Worm (Caenorhabditis elegans) whole organism, L4 larva: ENCODE measurements around the gene Y54F10BM.20.
A peak's percentile ranks its signal among the peaks of the same experiment; 100 is the strongest.

Source experiments
- F10B5.3 ChIP-seq: sonication (generic microtip); optimal IDR thresholded peaks from 2 replicates; lab custom pipeline; 2016; ENCODE audit warnings: mild to moderate bottlenecking, missing genetic modification characterization, missing compliant biosample characterization
- F37D6.2 ChIP-seq: sonication (generic microtip); optimal IDR thresholded peaks from 2 replicates; lab custom pipeline; 2016; ENCODE audit warnings: mild to moderate bottlenecking, missing genetic modification characterization, missing compliant biosample characterization
- F44E2.7 ChIP-seq: fragments of 200-800 bp; sonication (Bioruptor generic); IDR thresholded peaks from 2 replicates; pipeline ENCODE4 v2.1.2; 2022; ENCODE audit warnings: missing genetic modification characterization, missing compliant biosample characterization
- F49E8.2 ChIP-seq: sonication (generic microtip); optimal IDR thresholded peaks from 2 replicates; lab custom pipeline; 2016; ENCODE audit warnings: missing compliant biosample characterization, mild to moderate bottlenecking, missing genetic modification characterization, borderline replicate concordance
- T26A8.4 ChIP-seq: fragments of 200-800 bp; sonication (Bioruptor generic); IDR thresholded peaks from 2 replicates; pipeline ENCODE4 v1.3.6; 2022; ENCODE audit warnings: missing genetic modification characterization, missing compliant biosample characterization
- Y105C5A.15 ChIP-seq: fragments of 200-800 bp; sonication (Bioruptor generic); IDR thresholded peaks from 2 replicates; pipeline ENCODE4 v1.3.6; 2022; ENCODE audit warnings: missing genetic modification characterization, missing compliant biosample characterization
- Y48G9A.11 ChIP-seq: fragments of 200-800 bp; sonication (Bioruptor generic); IDR thresholded peaks from 2 replicates; pipeline ENCODE4 v1.3.6; 2022; ENCODE audit warnings: missing genetic modification reagents, missing genetic modification characterization, missing compliant biosample characterization
- Y75B8A.6 ChIP-seq: fragments of 200-800 bp; sonication (Bioruptor generic); IDR thresholded peaks from 2 replicates; pipeline ENCODE4 v1.3.6; 2022; ENCODE audit warnings: missing genetic modification reagents, missing genetic modification characterization, missing compliant biosample characterization
- ZK337.2 ChIP-seq: fragments of 200-800 bp; sonication (Bioruptor generic); IDR thresholded peaks from 2 replicates; pipeline ENCODE4 v1.3.6; 2022; ENCODE audit warnings: missing genetic modification reagents, missing genetic modification characterization, missing compliant biosample characterization
- aha-1 ChIP-seq: fragments of 150-350 bp; peaks from one replicate; lab custom pipeline; 2014; ENCODE audit warnings: missing biosample characterization, missing genetic modification characterization
- attf-4 ChIP-seq: sonication (generic microtip); optimal IDR thresholded peaks from 3 replicates; lab custom pipeline; 2017; ENCODE audit warnings: missing biosample characterization, missing genetic modification characterization
- ceh-28 ChIP-seq: fragments of 150-350 bp; optimal IDR thresholded peaks from 2 replicates; lab custom pipeline; 2014; ENCODE audit warnings: missing biosample characterization, missing genetic modification reagents, missing genetic modification characterization
- ceh-32 ChIP-seq: sonication (generic microtip); optimal IDR thresholded peaks from 2 replicates; lab custom pipeline; 2016; ENCODE audit warnings: mild to moderate bottlenecking, missing genetic modification characterization, missing compliant biosample characterization; ENCODE audit not compliant: poor library complexity
- ceh-82 ChIP-seq: sonication (generic microtip); optimal IDR thresholded peaks from 2 replicates; lab custom pipeline; 2017; ENCODE audit warnings: missing biosample characterization, missing genetic modification characterization
- ces-1 ChIP-seq: fragments of 150-350 bp; sonication (generic microtip); optimal IDR thresholded peaks from 4 replicates; lab custom pipeline; 2014; ENCODE audit warnings: missing biosample characterization, missing genetic modification reagents, missing genetic modification characterization
- ctbp-1 ChIP-seq: fragments of 200-800 bp; sonication (Bioruptor generic); IDR thresholded peaks from 2 replicates; pipeline ENCODE4 v1.3.6; 2022; ENCODE audit warnings: missing genetic modification reagents, missing genetic modification characterization, missing compliant biosample characterization
- daf-12 ChIP-seq: fragments of 150-350 bp; optimal IDR thresholded peaks from 2 replicates; lab custom pipeline; 2014; ENCODE audit warnings: missing biosample characterization, missing genetic modification reagents, missing genetic modification characterization
- daf-16 ChIP-seq, 3 experiments: sonication (generic microtip); optimal IDR thresholded peaks; 2 replicates each; lab custom pipeline; 2016 to 2017; ENCODE audit warnings: missing genetic modification characterization in 3 of 3, missing genetic modification reagents in 3 of 3, mild to moderate bottlenecking in 2 of 3, missing compliant biosample characterization in 2 of 3, missing biosample characterization in 1 of 3, moderate library complexity in 1 of 3
- daf-19 ChIP-seq: fragments of 200-800 bp; sonication (Bioruptor generic); conservative IDR thresholded peaks from 2 replicates; pipeline ENCODE4 v1.3.6; 2022; ENCODE audit warnings: missing genetic modification characterization, missing compliant biosample characterization
- daf-8 ChIP-seq: fragments of 200-800 bp; sonication (Bioruptor generic); IDR thresholded peaks from 2 replicates; pipeline ENCODE4 v1.3.6; 2022; ENCODE audit warnings: missing genetic modification characterization, missing compliant biosample characterization
- dpl-1 ChIP-seq: fragments of 150-350 bp; optimal IDR thresholded peaks from 2 replicates; lab custom pipeline; 2014; ENCODE audit warnings: missing biosample characterization, missing genetic modification reagents, missing genetic modification characterization
- duxl-1 ChIP-seq: sonication (generic microtip); optimal IDR thresholded peaks from 2 replicates; lab custom pipeline; 2016; ENCODE audit warnings: mild to moderate bottlenecking, missing genetic modification characterization, moderate library complexity, missing compliant biosample characterization; ENCODE audit not compliant: poor library complexity
- egl-27 ChIP-seq: sonication (generic microtip); optimal IDR thresholded peaks from 3 replicates; lab custom pipeline; 2017; ENCODE audit warnings: missing biosample characterization, missing genetic modification reagents, missing genetic modification characterization
- egl-43 ChIP-seq: fragments of 200-800 bp; sonication (Bioruptor generic); IDR thresholded peaks from 2 replicates; pipeline ENCODE4 v1.3.6; 2022; ENCODE audit warnings: missing genetic modification reagents, missing genetic modification characterization, missing compliant biosample characterization
- hif-1 ChIP-seq, 2 experiments: sonication (generic microtip); optimal IDR thresholded peaks; 2 replicates each; lab custom pipeline; 2016 to 2017; ENCODE audit warnings: missing compliant biosample characterization in 2 of 2, missing genetic modification characterization in 2 of 2, missing genetic modification reagents in 2 of 2, missing genotype in 2 of 2, mild to moderate bottlenecking in 1 of 2
- hlh-30 ChIP-seq: sonication (generic microtip); optimal IDR thresholded peaks from 2 replicates; lab custom pipeline; 2017; ENCODE audit warnings: antibody characterized with exemption, mild to moderate bottlenecking, missing genetic modification characterization, missing compliant biosample characterization; ENCODE audit not compliant: insufficient read depth
- hmg-1.1 ChIP-seq: fragments of 200-800 bp; sonication (Bioruptor generic); IDR thresholded peaks from 2 replicates; pipeline ENCODE4 v1.3.6; 2022; ENCODE audit warnings: missing genetic modification reagents, missing genetic modification characterization, missing compliant biosample characterization
- jun-1 ChIP-seq: fragments of 150-350 bp; optimal IDR thresholded peaks from 2 replicates; lab custom pipeline; 2014; ENCODE audit warnings: missing biosample characterization, missing genetic modification reagents, missing genetic modification characterization
- lim-7 ChIP-seq: fragments of 200-800 bp; sonication (Bioruptor generic); IDR thresholded peaks from 2 replicates; pipeline ENCODE4 v1.3.6; 2022; ENCODE audit warnings: missing genetic modification characterization, missing compliant biosample characterization
- lin-38 ChIP-seq: fragments of 200-800 bp; sonication (Bioruptor generic); IDR thresholded peaks from 2 replicates; pipeline ENCODE4 v1.3.6; 2022; ENCODE audit warnings: missing genetic modification reagents, missing genetic modification characterization, missing compliant biosample characterization
- lin-39 ChIP-seq: fragments of 150-350 bp; optimal IDR thresholded peaks from 2 replicates; lab custom pipeline; 2014; ENCODE audit warnings: missing biosample characterization, missing genetic modification reagents, missing genetic modification characterization
- lir-3 ChIP-seq: sonication (generic microtip); optimal IDR thresholded peaks from 2 replicates; lab custom pipeline; 2016; ENCODE audit warnings: mild to moderate bottlenecking, missing genetic modification characterization, missing compliant biosample characterization
- lsy-2 ChIP-seq, 2 experiments: fragments of 150-350 bp in 1 of 2; sonication (generic microtip) in 1 of 2; optimal IDR thresholded peaks; 2 replicates each; lab custom pipeline; 2014 to 2017; ENCODE audit warnings: missing biosample characterization in 2 of 2, missing genetic modification characterization in 2 of 2
- madf-5 ChIP-seq, 2 experiments: fragments of 200-800 bp; sonication (Bioruptor generic); IDR thresholded peaks; 2 replicates each; pipeline ENCODE4 v1.3.6; 2022; ENCODE audit warnings: missing compliant biosample characterization in 2 of 2, missing genetic modification characterization in 2 of 2
- mdt-29 ChIP-seq: fragments of 200-800 bp; sonication (Bioruptor generic); IDR thresholded peaks from 2 replicates; pipeline ENCODE4 v1.3.6; 2022; ENCODE audit warnings: missing genetic modification reagents, missing genetic modification characterization, missing compliant biosample characterization
- mep-1 ChIP-seq: fragments of 150-350 bp; sonication (generic microtip); optimal IDR thresholded peaks from 3 replicates; lab custom pipeline; 2014; ENCODE audit warnings: missing biosample characterization, missing genetic modification characterization
- nhr-10 ChIP-seq: fragments of 150-350 bp; optimal IDR thresholded peaks from 2 replicates; lab custom pipeline; 2014; ENCODE audit warnings: missing biosample characterization, missing genetic modification characterization
- nhr-28 ChIP-seq: fragments of 150-350 bp; optimal IDR thresholded peaks from 2 replicates; lab custom pipeline; 2014; ENCODE audit warnings: missing biosample characterization, missing genetic modification characterization
- nhr-41 ChIP-seq: fragments of 200-800 bp; sonication (Bioruptor generic); IDR thresholded peaks from 2 replicates; pipeline ENCODE4 v1.3.6; 2022; ENCODE audit warnings: missing genetic modification reagents, missing genetic modification characterization, missing compliant biosample characterization
- nhr-42 ChIP-seq: fragments of 200-800 bp; sonication (Bioruptor generic); IDR thresholded peaks from 2 replicates; pipeline ENCODE4 v1.3.6; 2022; ENCODE audit warnings: missing genetic modification characterization, missing compliant biosample characterization
- nhr-76 ChIP-seq: fragments of 150-350 bp; optimal IDR thresholded peaks from 2 replicates; lab custom pipeline; 2014; ENCODE audit warnings: missing biosample characterization, missing genetic modification characterization
- nhr-77 ChIP-seq: fragments of 150-350 bp; optimal IDR thresholded peaks from 2 replicates; lab custom pipeline; 2014; ENCODE audit warnings: missing biosample characterization, missing genetic modification characterization
- pha-4 ChIP-seq, 2 experiments: fragments of 150-350 bp in 1 of 2; fragments of 200-800 bp in 1 of 2; sonication (Bioruptor generic) in 1 of 2; IDR thresholded peaks in 1 of 2; optimal IDR thresholded peaks in 1 of 2; 2 replicates each; pipeline versions ENCODE4 v1.3.6 to Lab custom; 2014 to 2022; ENCODE audit warnings: missing genetic modification characterization in 2 of 2, missing genetic modification reagents in 2 of 2, missing biosample characterization in 1 of 2, missing compliant biosample characterization in 1 of 2
- php-3 ChIP-seq: fragments of 200-800 bp; sonication (Bioruptor generic); IDR thresholded peaks from 2 replicates; pipeline ENCODE4 v1.3.6; 2022; ENCODE audit warnings: missing genetic modification reagents, missing genetic modification characterization, missing compliant biosample characterization
- sdz-12 ChIP-seq: fragments of 200-800 bp; sonication (Bioruptor generic); optimal IDR thresholded peaks from 2 replicates; lab custom pipeline; 2018; ENCODE audit warnings: mild to moderate bottlenecking, missing genetic modification characterization, missing compliant biosample characterization
- snpc-1.2 ChIP-seq: fragments of 200-800 bp; sonication (Bioruptor generic); IDR thresholded peaks from 2 replicates; pipeline ENCODE4 v1.3.6; 2022; ENCODE audit warnings: missing genetic modification reagents, missing genetic modification characterization, missing compliant biosample characterization
- spr-1 ChIP-seq: sonication (generic microtip); optimal IDR thresholded peaks from 2 replicates; lab custom pipeline; 2016; ENCODE audit warnings: mild to moderate bottlenecking, missing genetic modification characterization, missing compliant biosample characterization
- zag-1 ChIP-seq: fragments of 150-350 bp; optimal IDR thresholded peaks from 2 replicates; lab custom pipeline; 2014; ENCODE audit warnings: missing biosample characterization, missing genetic modification characterization
- zfp-3 ChIP-seq: fragments of 200-800 bp; sonication (Bioruptor generic); conservative IDR thresholded peaks from 2 replicates; pipeline ENCODE4 v1.3.6; 2022; ENCODE audit warnings: missing genetic modification reagents, missing genetic modification characterization, missing compliant biosample characterization

Y54F10BM.20 gene

ce11 chrIII:2330389-2330788 is 22.3 kb downstream of the Y54F10BM.20 start:
- TF ChIP-seq ceh-32 (tag; lab: Kevin White, UChicago) = no peak
- no peak for TF ChIP-seq aha-1 (tag; lab: Kevin White, UChicago)
- no peak for TF ChIP-seq nhr-28 (tag; lab: Kevin White, UChicago)
- no peak for TF ChIP-seq Y105C5A.15 (GFP tag; lab: Robert Waterston, UW)
- TF ChIP-seq egl-27 = no peak
- no peak for TF ChIP-seq T26A8.4 (GFP tag; lab: Robert Waterston, UW)
- TF ChIP-seq spr-1 (tag; lab: Kevin White, UChicago) = no peak
- no peak for TF ChIP-seq lin-39 (tag; lab: Kevin White, UChicago)
- no peak for TF ChIP-seq nhr-42
- no peak for TF ChIP-seq zag-1
- TF ChIP-seq sdz-12 = no peak
- TF ChIP-seq daf-16 (GFP tag; optimal IDR thresholded peaks at IDR 0.05; lab: Kevin White, UChicago) = no peak
- TF ChIP-seq daf-16 (tag; optimal IDR thresholded peaks at IDR 0.05; lab: Kevin White, UChicago) = no peak
- no peak for TF ChIP-seq egl-43 (GFP tag; lab: Robert Waterston, UW)
- TF ChIP-seq nhr-41 (GFP tag; lab: Robert Waterston, UW) = no peak
- TF ChIP-seq F44E2.7 = no peak
- TF ChIP-seq daf-19 = no peak
- TF ChIP-seq daf-8 = no peak
- TF ChIP-seq mep-1 (tag; lab: Kevin White, UChicago) = no peak

ce11 chrIII:2331033-2331625 is 23.1 kb downstream of the Y54F10BM.20 start, which contains the start of the genes Y54F10BM.13 and ppm-1.D:
Y54F10BM.13 (minus strand) TSS chrIII:2331083.
ppm-1.D (plus strand) TSS chrIII:2331572.
- no peak for TF ChIP-seq lim-7 (GFP tag; lab: Robert Waterston, UW)
- TF ChIP-seq F10B5.3 (tag; lab: Kevin White, UChicago) = no peak
- TF ChIP-seq dpl-1 (GFP tag; lab: Kevin White, UChicago) = peak; percentile 85
- TF ChIP-seq duxl-1 (tag; lab: Kevin White, UChicago) = no peak
- peak; percentile 43; the same call in 1 of the 2 replicates for TF ChIP-seq Y48G9A.11
- TF ChIP-seq nhr-76 (tag; lab: Kevin White, UChicago) = no peak
- no peak for TF ChIP-seq nhr-41 (GFP tag; lab: Robert Waterston, UW)
- TF ChIP-seq hif-1 (tag; optimal IDR thresholded peaks at IDR 0.05; lab: Kevin White, UChicago) = no peak
- TF ChIP-seq attf-4 (tag; lab: Kevin White, UChicago) = no peak
- no peak for TF ChIP-seq ceh-32 (tag; lab: Kevin White, UChicago)
- 0 out of 2 replicates have a peak, but pooled peaks have one; percentile 42 for TF ChIP-seq hmg-1.1 (GFP tag; lab: Robert Waterston, UW)
- no peak for TF ChIP-seq ZK337.2
- no peak for TF ChIP-seq php-3 (GFP tag; lab: Robert Waterston, UW)
- TF ChIP-seq madf-5 (GFP tag; IDR thresholded peaks at IDR 0.05; lab: Robert Waterston, UW) = no peak
- no peak for TF ChIP-seq F37D6.2 (tag; lab: Kevin White, UChicago)
- TF ChIP-seq nhr-42 = no peak
- TF ChIP-seq F49E8.2 = no peak
- no peak for TF ChIP-seq lir-3 (tag; lab: Kevin White, UChicago)
- TF ChIP-seq mdt-29 (GFP tag; lab: Robert Waterston, UW) = no peak
- no peak for TF ChIP-seq aha-1 (tag; lab: Kevin White, UChicago)
- no peak for TF ChIP-seq daf-12 (tag; lab: Kevin White, UChicago)
- no peak for TF ChIP-seq ces-1 (GFP tag; lab: Kevin White, UChicago)
- TF ChIP-seq pha-4 (GFP tag; IDR thresholded peaks at IDR 0.05; lab: Robert Waterston, UW) = no peak
- TF ChIP-seq pha-4 (tag; optimal IDR thresholded peaks at IDR 0.05; lab: Kevin White, UChicago) = no peak
- peak in 1 of 2 experiments; percentile 21 for TF ChIP-seq lsy-2 (tag; optimal IDR thresholded peaks at IDR 0.05; lab: Kevin White, UChicago)
- no peak for TF ChIP-seq daf-19
- no peak for TF ChIP-seq nhr-10 (tag; lab: Kevin White, UChicago)
- TF ChIP-seq lin-38 (GFP tag; lab: Robert Waterston, UW) = peak; percentile 92
- TF ChIP-seq hlh-30 = peak; percentile 29
- no peak for TF ChIP-seq Y75B8A.6 (GFP tag; lab: Robert Waterston, UW)
- no peak for TF ChIP-seq ctbp-1 (GFP tag; lab: Robert Waterston, UW)
- no peak for TF ChIP-seq ceh-82
- TF ChIP-seq zfp-3 (GFP tag; lab: Robert Waterston, UW) = no peak
- TF ChIP-seq snpc-1.2 (GFP tag; lab: Robert Waterston, UW) = no peak
- no peak for TF ChIP-seq ceh-28 (tag; lab: Kevin White, UChicago)
- TF ChIP-seq nhr-77 (tag; lab: Kevin White, UChicago) = no peak
- TF ChIP-seq jun-1 = no peak
